Worm (Caenorhabditis elegans): Measurements from ENCODE around the gene F25D1.5.

- no peak for TF ChIP-seq efl-1 (optimal IDR thresholded peaks at IDR 0.05)
- TF ChIP-seq efl-1 (GFP tag; optimal IDR thresholded peaks at IDR 0.05 in 1 of 2), result no peak
- no peak for TF ChIP-seq unc-30 (tag; optimal IDR thresholded peaks at IDR 0.05)
- no peak for TF ChIP-seq lin-14 (GFP tag; optimal IDR thresholded peaks at IDR 0.05)
- no peak for TF ChIP-seq unc-62 (GFP tag; optimal IDR thresholded peaks at IDR 0.05)
- TF ChIP-seq ztf-4 (tag; optimal IDR thresholded peaks at IDR 0.05), result no peak
Observed at ce11 chrV:10594810-10595209, 48.2 kb upstream of the F25D1.5 start, which contains the start of gene T21C9.11.
